Fruit fly (Drosophila melanogaster) whole organism, embryonic: Measurements from ENCODE around the gene CtBP.

Source experiments
- CrebB ChIP-seq: fragments of 200-800 bp; sonication (Bioruptor generic); optimal IDR thresholded peaks from 3 replicates; lab custom pipeline; 2018; ENCODE audit warnings: missing biosample characterization, mild to moderate bottlenecking, missing genetic modification characterization
- Opbp ChIP-seq: fragments of 200-800 bp; sonication (Bioruptor generic); IDR thresholded peaks from 3 replicates; pipeline ENCODE4 v1.3.6; 2022; ENCODE audit warnings: missing biosample characterization, missing genetic modification characterization; ENCODE audit not compliant: partially characterized antibody
- oc ChIP-seq: fragments of 200-800 bp; sonication (Bioruptor generic); optimal IDR thresholded peaks from 2 replicates; lab custom pipeline; 2018; ENCODE audit warnings: missing biosample characterization, mild to moderate bottlenecking, missing genetic modification characterization, moderate library complexity

- TF ChIP-seq CrebB (tag; lab: Kevin White, UChicago): no peak
- no peak for TF ChIP-seq oc (tag; lab: Kevin White, UChicago)
- TF ChIP-seq Opbp: no peak
Measured at dm6 chr3R:13009595-13009994, 1.9 kb upstream of the CtBP start, which contains the start of gene CG11656.
